Worm (Caenorhabditis elegans) whole organism, late embryonic: Measurements from ENCODE around the gene W09G12.7.
"Not testable (repeated sequence)": the region's sequence is repeated elsewhere in the genome, so short reads cannot be mapped to it uniquely, and the experiment has no call there.

Experiments
- C08G9.2 ChIP-seq: sonication (generic microtip); optimal IDR thresholded peaks from 2 replicates; lab custom pipeline; 2016; ENCODE audit warnings: mild to moderate bottlenecking, missing genetic modification characterization, moderate library complexity, missing compliant biosample characterization
- C38D4.7 ChIP-seq: fragments of 200-800 bp; sonication (Bioruptor generic); optimal IDR thresholded peaks from 2 replicates; lab custom pipeline; 2018; ENCODE audit warnings: mild to moderate bottlenecking, missing genetic modification characterization, moderate library complexity, missing compliant biosample characterization
- Y22D7AL.16 ChIP-seq: sonication (generic microtip); optimal IDR thresholded peaks from 2 replicates; lab custom pipeline; 2016; ENCODE audit warnings: missing genetic modification characterization, missing compliant biosample characterization
- ahr-1 ChIP-seq: sonication (generic microtip); optimal IDR thresholded peaks from 2 replicates; lab custom pipeline; 2016; ENCODE audit warnings: missing genetic modification characterization, missing compliant biosample characterization
- ama-1 ChIP-seq: fragments of 150-350 bp; optimal IDR thresholded peaks from 2 replicates; lab custom pipeline; 2014
- ceh-2 ChIP-seq: sonication (generic microtip); optimal IDR thresholded peaks from 2 replicates; lab custom pipeline; 2016; ENCODE audit warnings: missing genotype, missing genetic modification characterization, missing compliant biosample characterization
- ceh-24 ChIP-seq: sonication (generic microtip); optimal IDR thresholded peaks from 2 replicates; lab custom pipeline; 2016; ENCODE audit warnings: mild to moderate bottlenecking, missing genetic modification characterization, missing compliant biosample characterization
- ceh-31 ChIP-seq: sonication (generic microtip); optimal IDR thresholded peaks from 2 replicates; lab custom pipeline; 2016; ENCODE audit warnings: missing genetic modification characterization, missing compliant biosample characterization
- ceh-34 ChIP-seq: sonication (generic microtip); optimal IDR thresholded peaks from 2 replicates; lab custom pipeline; 2016; ENCODE audit warnings: mild to moderate bottlenecking, missing genetic modification characterization, missing compliant biosample characterization
- ceh-6 ChIP-seq: fragments of 200-800 bp; sonication (Bioruptor generic); optimal IDR thresholded peaks from 2 replicates; lab custom pipeline; 2018; ENCODE audit warnings: mild to moderate bottlenecking, missing genetic modification characterization, missing compliant biosample characterization
- dmd-4 ChIP-seq: sonication (generic microtip); optimal IDR thresholded peaks from 2 replicates; lab custom pipeline; 2016; ENCODE audit warnings: borderline replicate concordance, missing genetic modification characterization, missing compliant biosample characterization
- ets-4 ChIP-seq: sonication (generic microtip); optimal IDR thresholded peaks from 2 replicates; lab custom pipeline; 2016; ENCODE audit warnings: missing genetic modification characterization, missing compliant biosample characterization
- fkh-10 ChIP-seq: fragments of 150-350 bp; optimal IDR thresholded peaks from 2 replicates; lab custom pipeline; 2014; ENCODE audit warnings: missing biosample characterization, missing genetic modification reagents, missing genetic modification characterization
- fkh-6 ChIP-seq: sonication (generic microtip); optimal IDR thresholded peaks from 2 replicates; lab custom pipeline; 2016; ENCODE audit warnings: missing genetic modification characterization, missing compliant biosample characterization
- gmeb-2 ChIP-seq: sonication (generic microtip); optimal IDR thresholded peaks from 2 replicates; lab custom pipeline; 2016; ENCODE audit warnings: missing genetic modification characterization, inconsistent platforms, missing compliant biosample characterization
- hlh-13 ChIP-seq: fragments of 200-800 bp; sonication (Bioruptor generic); optimal IDR thresholded peaks from 2 replicates; lab custom pipeline; 2018; ENCODE audit warnings: mild to moderate bottlenecking, missing genetic modification characterization, missing compliant biosample characterization
- hlh-15 ChIP-seq: sonication (generic microtip); optimal IDR thresholded peaks from 2 replicates; lab custom pipeline; 2016; ENCODE audit warnings: missing genetic modification characterization, missing compliant biosample characterization
- hlh-8 ChIP-seq: sonication (generic microtip); optimal IDR thresholded peaks from 2 replicates; lab custom pipeline; 2016; ENCODE audit warnings: missing genotype, missing genetic modification characterization, missing compliant biosample characterization
- lin-11 ChIP-seq: fragments of 200-800 bp; sonication (Bioruptor generic); optimal IDR thresholded peaks from 2 replicates; lab custom pipeline; 2018; ENCODE audit warnings: mild to moderate bottlenecking, missing genetic modification characterization, missing compliant biosample characterization
- mec-3 ChIP-seq: sonication (generic microtip); optimal IDR thresholded peaks from 2 replicates; lab custom pipeline; 2016; ENCODE audit warnings: borderline replicate concordance, missing genetic modification characterization, missing compliant biosample characterization
- nfya-1 ChIP-seq: sonication (generic microtip); optimal IDR thresholded peaks from 2 replicates; lab custom pipeline; 2017; ENCODE audit warnings: missing genetic modification characterization, mild to moderate bottlenecking, missing compliant biosample characterization, antibody characterized with exemption, moderate library complexity
- nhr-11 ChIP-seq: fragments of 150-350 bp; optimal IDR thresholded peaks from 2 replicates; lab custom pipeline; 2014; ENCODE audit warnings: missing biosample characterization, missing genetic modification characterization
- npax-4 ChIP-seq: sonication (generic microtip); optimal IDR thresholded peaks from 2 replicates; lab custom pipeline; 2016; ENCODE audit warnings: missing genetic modification characterization, missing compliant biosample characterization
- odd-2 ChIP-seq: sonication (generic microtip); optimal IDR thresholded peaks from 2 replicates; lab custom pipeline; 2017; ENCODE audit warnings: antibody characterized with exemption, mild to moderate bottlenecking, missing genetic modification characterization, missing compliant biosample characterization
- pat-9 ChIP-seq: fragments of 200-800 bp; sonication (Bioruptor generic); optimal IDR thresholded peaks from 2 replicates; lab custom pipeline; 2018; ENCODE audit warnings: mild to moderate bottlenecking, missing genetic modification characterization, moderate library complexity, missing compliant biosample characterization
- pax-1 ChIP-seq: fragments of 150-350 bp; optimal IDR thresholded peaks from 2 replicates; lab custom pipeline; 2014; ENCODE audit warnings: missing biosample characterization, missing genetic modification characterization
- ref-2 ChIP-seq: sonication (generic microtip); optimal IDR thresholded peaks from 2 replicates; lab custom pipeline; 2016; ENCODE audit warnings: missing genetic modification characterization, missing compliant biosample characterization
- sox-2 ChIP-seq: fragments of 200-800 bp; sonication (Bioruptor generic); IDR thresholded peaks from 2 replicates; pipeline ENCODE4 v1.3.6; 2022; ENCODE audit warnings: missing genetic modification reagents, missing genetic modification characterization, missing compliant biosample characterization
- tbx-2 ChIP-seq: sonication (generic microtip); optimal IDR thresholded peaks from 2 replicates; lab custom pipeline; 2016; ENCODE audit warnings: missing genetic modification characterization, missing compliant biosample characterization
- ttx-3 ChIP-seq: sonication (generic microtip); optimal IDR thresholded peaks from 2 replicates; lab custom pipeline; 2016; ENCODE audit warnings: missing genetic modification reagents, missing genetic modification characterization, missing compliant biosample characterization
- unc-3 ChIP-seq, 2 experiments: fragments of 200-800 bp in 1 of 2; sonication (Bioruptor generic) in 1 of 2; sonication (generic microtip) in 1 of 2; conservative IDR thresholded peaks in 1 of 2; optimal IDR thresholded peaks in 1 of 2; 2 replicates each; pipeline versions ENCODE4 v1.3.6 to Lab custom; 2016 to 2022; ENCODE audit warnings: missing compliant biosample characterization in 2 of 2, missing genetic modification characterization in 2 of 2, missing genetic modification reagents in 1 of 2
- unc-42 ChIP-seq: sonication (generic microtip); optimal IDR thresholded peaks from 2 replicates; lab custom pipeline; 2016; ENCODE audit warnings: missing genotype, missing genetic modification characterization, missing compliant biosample characterization
- ztf-16 ChIP-seq: sonication (generic microtip); optimal IDR thresholded peaks from 2 replicates; lab custom pipeline; 2017; ENCODE audit warnings: missing genetic modification characterization, missing compliant biosample characterization

W09G12.7 gene

DNA sequence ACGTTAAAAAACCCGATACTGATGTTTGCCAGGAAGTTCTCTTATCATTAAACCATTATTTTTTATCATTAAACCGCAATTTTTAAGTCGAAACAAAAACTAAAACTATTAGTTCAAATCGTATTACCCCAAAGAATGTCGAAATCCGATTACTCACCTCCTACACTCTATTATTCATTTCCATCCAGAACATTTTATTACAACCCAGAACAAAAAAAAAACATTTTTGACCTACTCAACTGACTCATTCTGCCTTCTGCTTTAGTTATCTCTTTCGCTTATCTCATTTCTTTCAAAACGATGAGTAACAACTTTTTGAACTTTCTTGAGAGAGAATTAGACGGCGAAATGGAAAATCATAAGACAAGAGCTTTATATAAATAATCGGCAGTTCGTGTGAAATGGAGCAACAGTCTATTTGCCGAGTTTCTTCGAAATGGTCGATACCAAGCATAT lies at the start of gene W09G12.7:
TSS of gene W09G12.7 (plus strand) at position 406 of the 456 bp plus-strand sequence.
- TF ChIP-seq fkh-10, result no peak
- TF ChIP-seq npax-4 (tag; lab: Kevin White, UChicago), result no peak
- TF ChIP-seq pax-1 (tag; lab: Kevin White, UChicago), result no peak
- no peak for TF ChIP-seq odd-2

DNA sequence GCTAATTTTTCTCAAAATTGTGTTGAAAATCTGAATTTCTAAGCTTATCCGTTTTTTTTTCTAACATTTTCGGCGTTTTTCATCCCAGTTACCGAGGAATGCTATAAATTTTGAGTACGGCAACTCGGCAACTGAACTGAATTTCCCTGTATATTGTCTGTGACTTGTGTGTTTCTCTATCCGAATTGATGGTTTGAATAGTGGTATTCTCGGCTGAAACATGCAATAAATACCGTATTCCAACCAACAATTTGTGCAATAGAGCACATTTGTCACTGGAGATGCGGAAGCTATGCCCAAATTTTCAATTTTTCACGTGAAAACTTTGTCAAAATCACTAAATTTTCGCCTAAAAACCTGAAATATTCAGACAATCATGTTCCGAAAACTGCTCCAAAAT lies 46.6 kb upstream of the W09G12.7 start, which contains the start of gene rmif-2:
TSS of gene rmif-2 (plus strand) at position 301 of the 400 bp plus-strand sequence.
- TF ChIP-seq sox-2 (GFP tag; lab: Robert Waterston, UW); C08G9.2; ets-4 (tag; lab: Kevin White, UChicago): not testable (repeated sequence)

DNA sequence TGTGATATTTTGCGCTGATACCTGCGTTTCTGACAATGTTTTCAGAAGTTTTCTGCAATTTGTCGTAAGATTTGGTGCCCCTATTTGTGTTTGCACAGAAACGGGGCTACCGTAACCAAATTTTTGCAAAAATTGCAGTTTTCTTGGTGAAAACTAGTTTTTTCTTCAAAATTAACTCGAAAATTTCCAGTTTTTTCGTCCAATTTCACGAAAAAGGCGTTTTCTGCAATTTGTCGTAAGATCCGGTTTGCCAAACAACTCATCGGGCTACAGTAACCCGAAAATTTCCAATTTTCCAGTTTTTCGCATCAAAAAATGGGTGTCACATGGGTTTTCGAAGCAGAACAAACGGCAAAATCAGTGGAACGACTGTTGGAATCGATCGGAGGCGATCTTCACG lies 41.4 kb upstream of the W09G12.7 start, which contains the start of gene mdt-20:
TSS of gene mdt-20 (plus strand) at position 301 of the 400 bp plus-strand sequence.
- not testable (repeated sequence) for TF ChIP-seq ama-1; lin-11 (tag; lab: Kevin White, UChicago); ttx-3 (tag; lab: Kevin White, UChicago)

DNA sequence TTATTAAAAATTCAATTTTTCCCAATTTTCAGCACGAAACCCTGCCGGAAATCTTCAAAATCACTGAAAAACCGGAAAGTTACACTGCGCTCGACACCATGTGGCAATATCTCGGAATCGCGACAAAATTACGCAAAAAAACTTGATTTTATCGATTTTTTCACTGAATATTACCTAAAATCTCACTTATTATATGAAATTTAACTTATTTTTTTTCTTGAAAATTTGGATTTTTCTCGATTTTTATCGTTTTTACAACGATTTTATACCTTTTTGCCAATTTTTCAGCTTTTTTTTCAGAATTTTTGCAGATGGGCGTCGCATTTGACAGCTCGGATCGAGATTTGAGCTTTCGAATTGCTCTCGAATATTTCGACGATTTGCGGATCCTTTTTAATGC lies 36.1 kb upstream of the W09G12.7 start, which contains the start of gene spl-3:
TSS of gene spl-3 (plus strand) at position 301 of the 400 bp plus-strand sequence.
- TF ChIP-seq ahr-1 (tag; lab: Kevin White, UChicago) (no peak), gmeb-2 (no peak), ceh-31 (tag; lab: Kevin White, UChicago) (no peak), unc-3 (GFP tag; conservative IDR thresholded peaks at IDR 0.05; lab: Robert Waterston, UW) (no peak), unc-3 (tag; optimal IDR thresholded peaks at IDR 0.05; lab: Kevin White, UChicago) (no peak), ztf-16 (tag; lab: Kevin White, UChicago) (no peak), unc-42 (tag; lab: Kevin White, UChicago) (no peak), dmd-4 (no peak), npax-4 (tag; lab: Kevin White, UChicago) (no peak), fkh-10 (no peak), nhr-11 (tag; lab: Kevin White, UChicago) (no peak), fkh-6 (no peak), hlh-8 (tag; lab: Kevin White, UChicago) (no peak)

DNA sequence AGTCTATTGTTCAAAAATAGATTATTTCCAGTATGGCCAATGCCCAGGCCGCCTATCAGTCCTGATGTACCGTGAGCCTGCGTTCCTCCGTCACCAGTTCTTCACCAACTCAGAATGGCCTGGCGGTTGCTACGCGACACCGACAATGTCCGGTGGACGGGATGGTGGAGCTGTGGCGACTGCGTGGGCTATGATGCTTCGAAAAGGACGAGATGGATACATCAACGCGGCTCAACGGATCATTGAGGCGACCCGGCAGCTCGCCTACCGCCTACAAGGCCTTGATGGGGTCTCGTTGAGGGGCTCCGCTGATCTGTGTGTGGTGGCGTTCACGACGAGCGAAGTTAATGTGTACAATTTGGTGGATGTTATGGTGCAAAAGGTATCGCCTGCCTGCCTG lies 29.4 kb upstream of the W09G12.7 start:
- TF ChIP-seq mec-3, result no peak
- no peak for TF ChIP-seq ceh-6 (GFP tag; lab: Kevin White, UChicago)
- no peak for TF ChIP-seq Y22D7AL.16 (tag; lab: Kevin White, UChicago)

DNA sequence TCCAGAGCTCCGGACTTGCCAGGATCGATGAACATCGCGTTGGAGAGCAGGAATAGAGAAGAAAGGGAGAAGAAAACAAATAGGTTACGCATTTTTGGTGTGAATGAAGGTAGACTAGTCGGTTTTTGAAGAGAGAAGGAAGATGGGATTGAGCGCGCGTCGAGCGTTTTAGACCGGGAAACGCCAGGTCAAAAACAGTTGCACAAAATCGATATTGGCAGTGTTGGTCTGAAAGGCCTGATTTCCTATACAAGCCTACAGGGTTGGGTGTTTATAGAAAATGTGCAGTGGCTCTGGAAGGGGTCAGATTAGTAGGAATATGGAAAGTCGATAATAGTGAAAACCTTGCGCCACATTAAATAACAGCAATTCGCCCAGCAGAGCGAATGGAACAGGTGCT lies 24.0 kb upstream of the W09G12.7 start, which contains the start of gene dsl-2:
TSS of gene dsl-2 (minus strand) at position 101 of the 400 bp plus-strand sequence.
- TF ChIP-seq pax-1 (tag; lab: Kevin White, UChicago), result no peak
- no peak for TF ChIP-seq tbx-2 (tag; lab: Kevin White, UChicago)
- no peak for TF ChIP-seq ztf-16 (tag; lab: Kevin White, UChicago)
- no peak for TF ChIP-seq ahr-1 (tag; lab: Kevin White, UChicago)
- TF ChIP-seq C38D4.7 (GFP tag; lab: Kevin White, UChicago), result no peak
- TF ChIP-seq ceh-2 (tag; lab: Kevin White, UChicago), result no peak
- no peak for TF ChIP-seq ceh-34 (tag; lab: Kevin White, UChicago)
- no peak for TF ChIP-seq hlh-15
- TF ChIP-seq fkh-6, result no peak
- TF ChIP-seq hlh-13 (GFP tag; lab: Kevin White, UChicago), result no peak
- no peak for TF ChIP-seq ref-2 (tag; lab: Kevin White, UChicago)
- TF ChIP-seq nfya-1 (tag; lab: Kevin White, UChicago), result no peak
- TF ChIP-seq ceh-24 (tag; lab: Kevin White, UChicago), result no peak
- TF ChIP-seq pat-9 (tag; lab: Kevin White, UChicago), result no peak
- no peak for TF ChIP-seq unc-3 (GFP tag; conservative IDR thresholded peaks at IDR 0.05; lab: Robert Waterston, UW)
- TF ChIP-seq unc-3 (tag; optimal IDR thresholded peaks at IDR 0.05; lab: Kevin White, UChicago), result no peak
- no peak for TF ChIP-seq npax-4 (tag; lab: Kevin White, UChicago)
